Fruit fly (Drosophila melanogaster) whole organism, prepupa: ENCODE results near the gene gzl.

Source experiments
- CG10631 ChIP-seq: fragments of 200-800 bp; sonication (Bioruptor generic); optimal IDR thresholded peaks from 2 replicates; lab custom pipeline; 2016; ENCODE audit warnings: missing biosample characterization, missing genetic modification characterization
- CG10669 ChIP-seq: fragments of 200-800 bp; sonication (Bioruptor generic); optimal IDR thresholded peaks from 3 replicates; lab custom pipeline; 2018; ENCODE audit warnings: missing biosample characterization, mild to moderate bottlenecking, missing genetic modification characterization, moderate library complexity
- CG11294 ChIP-seq: fragments of 200-800 bp; sonication (Bioruptor generic); IDR thresholded peaks from 2 replicates; pipeline ENCODE4 v1.3.6; 2022; ENCODE audit warnings: missing biosample characterization, missing genetic modification characterization
- CG11902 ChIP-seq: fragments of 200-800 bp; sonication (Bioruptor generic); optimal IDR thresholded peaks from 3 replicates; lab custom pipeline; 2016; ENCODE audit warnings: missing biosample characterization, missing genetic modification characterization
- CG15336 ChIP-seq: fragments of 200-800 bp; sonication (Bioruptor generic); IDR thresholded peaks from 2 replicates; pipeline ENCODE4 v1.3.6; 2022; ENCODE audit warnings: missing biosample characterization, missing genetic modification characterization
- CG1621 ChIP-seq: fragments of 200-800 bp; sonication (Bioruptor generic); optimal IDR thresholded peaks from 3 replicates; lab custom pipeline; 2018; ENCODE audit warnings: missing biosample characterization, mild to moderate bottlenecking, missing genetic modification characterization
- CG16779 ChIP-seq: fragments of 200-800 bp; sonication (Bioruptor generic); optimal IDR thresholded peaks from 3 replicates; lab custom pipeline; 2017; ENCODE audit warnings: missing biosample characterization, mild to moderate bottlenecking, missing genetic modification characterization
- CG3032 ChIP-seq: fragments of 200-800 bp; optimal IDR thresholded peaks from 2 replicates; lab custom pipeline; 2019; ENCODE audit warnings: missing biosample characterization, mild to moderate bottlenecking, missing genetic modification characterization, moderate library complexity
- CG31627 ChIP-seq: fragments of 200-800 bp; sonication (Bioruptor generic); optimal IDR thresholded peaks from 3 replicates; lab custom pipeline; 2016; ENCODE audit warnings: missing biosample characterization, missing genetic modification characterization
- CG32006 ChIP-seq: fragments of 200-800 bp; sonication (Bioruptor generic); optimal IDR thresholded peaks from 3 replicates; lab custom pipeline; 2017; ENCODE audit warnings: missing biosample characterization, mild to moderate bottlenecking, missing genetic modification characterization
- CG34406 ChIP-seq: fragments of 200-800 bp; sonication (Bioruptor generic); optimal IDR thresholded peaks from 3 replicates; lab custom pipeline; 2016; ENCODE audit warnings: missing biosample characterization, missing genetic modification characterization
- CG3919 ChIP-seq: fragments of 200-800 bp; sonication (Bioruptor generic); optimal IDR thresholded peaks from 3 replicates; lab custom pipeline; 2016; ENCODE audit warnings: missing biosample characterization, missing genetic modification characterization
- CG4318 ChIP-seq: fragments of 200-800 bp; sonication (Bioruptor generic); optimal IDR thresholded peaks from 3 replicates; lab custom pipeline; 2017; ENCODE audit warnings: missing biosample characterization, mild to moderate bottlenecking, missing genetic modification characterization
- CG6163 ChIP-seq: fragments of 200-800 bp; sonication (Bioruptor generic); IDR thresholded peaks from 3 replicates; pipeline ENCODE4 v1.3.6; 2022; ENCODE audit warnings: missing biosample characterization, missing genetic modification characterization
- CG6792 ChIP-seq: fragments of 200-800 bp; sonication (Bioruptor generic); optimal IDR thresholded peaks from 3 replicates; lab custom pipeline; 2016; ENCODE audit warnings: missing biosample characterization, missing genetic modification characterization
- CG6808 ChIP-seq: fragments of 200-800 bp; sonication (Bioruptor generic); optimal IDR thresholded peaks from 3 replicates; lab custom pipeline; 2017; ENCODE audit warnings: missing biosample characterization, missing genetic modification characterization, mild to moderate bottlenecking, moderate library complexity, missing genetic modification reagents
- CG6854 ChIP-seq: fragments of 200-800 bp; sonication (Bioruptor generic); optimal IDR thresholded peaks from 2 replicates; lab custom pipeline; 2017; ENCODE audit warnings: missing biosample characterization, mild to moderate bottlenecking, missing genetic modification characterization
- CG7368 ChIP-seq: fragments of 200-800 bp; sonication (Bioruptor generic); optimal IDR thresholded peaks from 3 replicates; lab custom pipeline; 2016; ENCODE audit warnings: missing biosample characterization, missing genetic modification characterization
- CG8119 ChIP-seq: fragments of 200-800 bp; sonication (Bioruptor generic); IDR thresholded peaks from 3 replicates; pipeline ENCODE4 v1.3.6; 2022; ENCODE audit warnings: missing biosample characterization, missing genetic modification characterization
- CG8319 ChIP-seq: fragments of 200-800 bp; sonication (Bioruptor generic); optimal IDR thresholded peaks from 3 replicates; lab custom pipeline; 2016; ENCODE audit warnings: missing biosample characterization, missing genetic modification characterization
- CG9139 ChIP-seq: fragments of 200-800 bp; sonication (Bioruptor generic); optimal IDR thresholded peaks from 3 replicates; lab custom pipeline; 2017; ENCODE audit warnings: missing biosample characterization, mild to moderate bottlenecking, missing genetic modification characterization
- Eip75B ChIP-seq: fragments of 200-800 bp; sonication (Bioruptor generic); optimal IDR thresholded peaks from 3 replicates; lab custom pipeline; 2016; ENCODE audit warnings: missing biosample characterization, missing genetic modification characterization
- Eip78C ChIP-seq: fragments of 200-800 bp; sonication (Bioruptor generic); peaks from one replicate; lab custom pipeline; 2016; ENCODE audit warnings: missing biosample characterization, missing genetic modification characterization
- Eip93F ChIP-seq: fragments of 200-800 bp; sonication (Bioruptor generic); optimal IDR thresholded peaks from 2 replicates; lab custom pipeline; 2016; ENCODE audit warnings: missing biosample characterization, mild to moderate bottlenecking, missing genetic modification characterization
- Ets21C ChIP-seq: fragments of 200-800 bp; sonication (Bioruptor generic); optimal IDR thresholded peaks from 3 replicates; lab custom pipeline; 2016; ENCODE audit warnings: missing biosample characterization, missing genetic modification characterization
- Gug ChIP-seq: fragments of 200-800 bp; sonication (Bioruptor generic); IDR thresholded peaks from 2 replicates; pipeline ENCODE4 v1.3.6; 2022; ENCODE audit warnings: missing biosample characterization, missing genetic modification characterization
- Hr38 ChIP-seq: sonication (Bioruptor generic); optimal IDR thresholded peaks from 2 replicates; lab custom pipeline; 2016; ENCODE audit warnings: missing biosample characterization, missing genetic modification characterization
- Hr39 ChIP-seq: fragments of 200-800 bp; sonication (Bioruptor generic); optimal IDR thresholded peaks from 2 replicates; lab custom pipeline; 2016; ENCODE audit warnings: missing biosample characterization, missing genetic modification characterization
- Lpt ChIP-seq: fragments of 200-800 bp; sonication (Bioruptor generic); optimal IDR thresholded peaks from 3 replicates; lab custom pipeline; 2016; ENCODE audit warnings: missing biosample characterization, missing genetic modification characterization
- OdsH ChIP-seq: fragments of 200-800 bp; sonication (Bioruptor generic); optimal IDR thresholded peaks from 3 replicates; lab custom pipeline; 2016; ENCODE audit warnings: missing biosample characterization, missing genetic modification characterization
- Smox ChIP-seq: fragments of 200-800 bp; sonication (Bioruptor generic); optimal IDR thresholded peaks from 3 replicates; lab custom pipeline; 2016; ENCODE audit warnings: missing biosample characterization, missing genetic modification characterization
- Sox102F ChIP-seq: fragments of 200-800 bp; sonication (Bioruptor generic); optimal IDR thresholded peaks from 2 replicates; lab custom pipeline; 2016; ENCODE audit warnings: missing biosample characterization, mild to moderate bottlenecking, missing genetic modification characterization
- Sox14 ChIP-seq: fragments of 200-800 bp; sonication (Bioruptor generic); optimal IDR thresholded peaks from 3 replicates; lab custom pipeline; 2016; ENCODE audit warnings: missing biosample characterization, missing genetic modification characterization
- Sox15 ChIP-seq: fragments of 200-800 bp; sonication (Bioruptor generic); optimal IDR thresholded peaks from 3 replicates; lab custom pipeline; 2016; ENCODE audit warnings: missing biosample characterization, missing genetic modification characterization
- acj6 ChIP-seq: fragments of 200-800 bp; sonication (Bioruptor generic); optimal IDR thresholded peaks from 3 replicates; lab custom pipeline; 2016; ENCODE audit warnings: missing biosample characterization, missing genetic modification characterization
- cyc ChIP-seq: fragments of 200-800 bp; sonication (Bioruptor generic); optimal IDR thresholded peaks from 3 replicates; lab custom pipeline; 2016; ENCODE audit warnings: missing biosample characterization, missing genetic modification characterization
- dac ChIP-seq: fragments of 200-800 bp; sonication (Bioruptor generic); optimal IDR thresholded peaks from 2 replicates; lab custom pipeline; 2017; ENCODE audit warnings: missing biosample characterization, mild to moderate bottlenecking, missing genetic modification characterization
- dsx ChIP-seq: fragments of 200-800 bp; optimal IDR thresholded peaks from 3 replicates; lab custom pipeline; 2019; ENCODE audit warnings: missing biosample characterization, mild to moderate bottlenecking, missing genetic modification characterization, moderate library complexity; ENCODE audit not compliant: poor library complexity, severe bottlenecking
- eg ChIP-seq: fragments of 200-800 bp; sonication (Bioruptor generic); IDR thresholded peaks from 3 replicates; pipeline ENCODE4 v1.3.6; 2022; ENCODE audit warnings: missing biosample characterization, missing genetic modification characterization
- fd85E ChIP-seq: fragments of 200-800 bp; sonication (Bioruptor generic); optimal IDR thresholded peaks from 3 replicates; lab custom pipeline; 2016; ENCODE audit warnings: missing biosample characterization, missing genetic modification characterization
- fkh ChIP-seq: fragments of 200-800 bp; sonication (Bioruptor generic); optimal IDR thresholded peaks from 3 replicates; lab custom pipeline; 2017; ENCODE audit warnings: missing biosample characterization, mild to moderate bottlenecking, missing genetic modification characterization, moderate library complexity
- net ChIP-seq: fragments of 200-800 bp; sonication (Bioruptor generic); optimal IDR thresholded peaks from 3 replicates; lab custom pipeline; 2016; ENCODE audit warnings: missing biosample characterization, missing genetic modification characterization
- salr ChIP-seq, 2 experiments: fragments of 200-800 bp; sonication (Bioruptor generic); optimal IDR thresholded peaks; 3 replicates each; lab custom pipeline; 2016 to 2018; ENCODE audit warnings: missing biosample characterization in 2 of 2, missing genetic modification characterization in 2 of 2, mild to moderate bottlenecking in 1 of 2
- topi ChIP-seq: fragments of 200-800 bp; sonication (Bioruptor generic); optimal IDR thresholded peaks from 3 replicates; lab custom pipeline; 2016; ENCODE audit warnings: missing biosample characterization, missing genetic modification characterization
- vri ChIP-seq: fragments of 200-800 bp; sonication (Bioruptor generic); optimal IDR thresholded peaks from 3 replicates; lab custom pipeline; 2016; ENCODE audit warnings: missing biosample characterization, mild to moderate bottlenecking, missing genetic modification characterization

gzl gene

DNA sequence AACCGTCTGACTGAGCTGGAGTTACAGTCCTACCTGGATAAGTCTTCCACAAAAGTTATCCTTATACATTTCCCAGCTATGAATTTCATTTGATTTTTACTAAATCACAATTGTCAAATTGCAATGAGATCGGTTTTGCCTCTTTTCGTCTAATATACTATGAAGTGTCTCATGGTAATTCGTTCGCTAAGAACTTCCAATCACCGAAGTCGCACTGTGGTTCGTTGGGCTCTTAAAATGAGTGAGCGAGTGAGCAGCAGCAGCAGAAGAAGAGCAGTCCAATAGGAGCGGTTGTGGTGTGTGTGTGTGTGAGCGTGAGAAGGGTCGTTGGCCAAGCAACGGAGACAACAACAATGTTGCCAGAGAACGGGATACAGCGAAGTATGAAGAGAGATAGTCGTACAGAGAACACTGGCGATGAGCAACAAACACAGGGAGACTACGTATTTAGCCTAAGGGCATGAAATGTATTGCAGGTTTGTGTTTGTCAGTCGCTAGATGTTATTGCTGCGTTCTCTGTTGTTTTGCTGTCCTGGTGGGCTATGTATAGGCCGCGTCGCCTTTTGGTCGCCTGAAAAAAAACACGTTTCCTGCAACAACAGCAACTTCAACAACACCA is 41.4 kb downstream of the gzl start (continued):
- TF ChIP-seq CG8319 (GFP tag; lab: Kevin White, UChicago) (peak; percentile 97), CG34406 (peak; percentile 97), Hr38 (GFP tag; lab: Kevin White, UChicago) (peak; percentile 42), CG16779 (tag; lab: Kevin White, UChicago) (peak; percentile 94), CG31627 (GFP tag; lab: Kevin White, UChicago) (peak; percentile 98), CG6792 (GFP tag; lab: Kevin White, UChicago) (peak; percentile 98), CG3919 (GFP tag; lab: Kevin White, UChicago) (peak; percentile 99), acj6 (GFP tag; lab: Kevin White, UChicago) (peak; percentile 98), Eip93F (peak; percentile 91), CG3032 (tag; lab: Kevin White, UChicago) (peak; percentile 95), CG6854 (peak; percentile 97), topi (peak; percentile 98), Smox (GFP tag; lab: Kevin White, UChicago) (peak; percentile 98), Eip78C (GFP tag; lab: Kevin White, UChicago) (peak; percentile 99), CG10669 (GFP tag; lab: Kevin White, UChicago) (peak; percentile 97), Hr39 (peak; percentile 98), CG10631 (GFP tag; lab: Kevin White, UChicago) (peak; percentile 98)

DNA sequence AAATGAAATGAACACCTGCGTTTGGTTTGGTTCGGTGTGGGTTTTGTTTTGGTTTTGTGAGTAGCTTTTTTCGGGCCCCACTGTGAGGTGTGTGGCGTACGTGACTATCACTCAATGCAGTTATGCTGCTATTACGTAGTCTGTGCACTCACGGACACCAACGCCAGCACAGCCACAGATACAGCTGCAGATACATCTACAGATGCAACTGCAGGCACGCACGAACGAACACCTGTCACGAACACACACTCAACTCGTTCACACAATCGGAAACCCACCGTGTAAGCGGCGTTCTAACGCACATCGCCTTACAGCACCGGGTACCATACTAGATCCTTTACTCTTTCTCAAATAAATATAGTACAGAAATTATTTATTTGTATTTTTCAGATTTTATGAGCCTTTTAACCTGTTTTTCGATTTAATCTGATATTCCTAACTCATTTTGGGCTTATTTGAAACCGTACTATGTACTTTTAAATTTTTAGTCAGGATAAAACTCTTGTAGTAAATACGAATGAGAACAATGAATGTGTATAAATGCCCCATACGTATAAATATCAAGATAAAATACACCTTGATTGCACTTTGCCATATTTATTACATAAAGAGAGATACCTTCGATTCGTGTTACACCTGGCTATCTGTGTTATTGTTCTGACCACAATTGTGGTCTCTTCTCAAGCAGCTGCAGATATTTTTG is 42.9 kb downstream of the gzl start:
- TF ChIP-seq salr (GFP tag; optimal IDR thresholded peaks at IDR 0.05; lab: Kevin White, UChicago) (peak in 1 of 2 experiments; percentile 74), vri (GFP tag; lab: Kevin White, UChicago) (peak; percentile 46), Eip75B (GFP tag; lab: Kevin White, UChicago) (peak; percentile 24), CG6854 (no peak), CG32006 (GFP tag; lab: Kevin White, UChicago) (peak; percentile 75), CG10631 (GFP tag; lab: Kevin White, UChicago) (peak; percentile 54), CG9139 (GFP tag; lab: Kevin White, UChicago) (no peak), CG1621 (tag; lab: Kevin White, UChicago) (no peak), dac (GFP tag; lab: Kevin White, UChicago) (no peak), CG11294 (GFP tag; lab: Robert Waterston, UW) (no peak; the same call in 1 of the 2 replicates), CG7368 (GFP tag; lab: Kevin White, UChicago) (peak; percentile 14), CG16779 (tag; lab: Kevin White, UChicago) (peak; percentile 37), CG3032 (tag; lab: Kevin White, UChicago) (peak; percentile 7), Ets21C (GFP tag; lab: Kevin White, UChicago) (peak; percentile 40), eg (no peak), CG6808 (GFP tag; lab: Kevin White, UChicago) (peak; percentile 18), CG10669 (GFP tag; lab: Kevin White, UChicago) (peak; percentile 16), fd85E (no peak), dsx (GFP tag; lab: Kevin White, UChicago) (no peak), CG8119 (GFP tag; lab: Robert Waterston, UW) (peak; percentile 51), Eip93F (no peak), OdsH (GFP tag; lab: Kevin White, UChicago) (peak; percentile 51), CG4318 (GFP tag; lab: Kevin White, UChicago) (peak; percentile 54), CG6792 (GFP tag; lab: Kevin White, UChicago) (peak; percentile 38), Sox102F (GFP tag; lab: Kevin White, UChicago) (peak; percentile 56), CG31627 (GFP tag; lab: Kevin White, UChicago) (peak; percentile 54), CG11902 (GFP tag; lab: Kevin White, UChicago) (no peak), Sox15 (no peak), CG15336 (GFP tag; lab: Robert Waterston, UW) (0 out of 2 replicates have a peak, but pooled peaks have one; percentile 7), CG3919 (GFP tag; lab: Kevin White, UChicago) (peak; percentile 35), Smox (GFP tag; lab: Kevin White, UChicago) (peak; percentile 54), Lpt (GFP tag; lab: Kevin White, UChicago) (peak; percentile 57), CG6163 (GFP tag; lab: Robert Waterston, UW) (peak; percentile 55; the same call in 2 of the 3 replicates), fkh (GFP tag; lab: Kevin White, UChicago) (no peak), cyc (peak; percentile 49), net (GFP tag; lab: Kevin White, UChicago) (peak; percentile 37), Gug (0 out of 2 replicates have a peak, but pooled peaks have one; percentile 38), Sox14 (GFP tag; lab: Kevin White, UChicago) (peak; percentile 71), CG8319 (GFP tag; lab: Kevin White, UChicago) (no peak), Eip78C (GFP tag; lab: Kevin White, UChicago) (peak; percentile 82), Hr38 (GFP tag; lab: Kevin White, UChicago) (no peak)
